Worm (Caenorhabditis elegans) whole organism, late embryonic: ENCODE data around the gene K08E4.2.

ENCODE experiments used
- ama-1 ChIP-seq: fragments of 150-350 bp; optimal IDR thresholded peaks from 2 replicates; lab custom pipeline; 2014
- dmd-4 ChIP-seq: sonication (generic microtip); optimal IDR thresholded peaks from 2 replicates; lab custom pipeline; 2016; ENCODE audit warnings: borderline replicate concordance, missing genetic modification characterization, missing compliant biosample characterization
- dve-1 ChIP-seq: sonication (generic microtip); optimal IDR thresholded peaks from 2 replicates; lab custom pipeline; 2017; ENCODE audit warnings: antibody characterized with exemption, mild to moderate bottlenecking, missing genetic modification characterization, missing compliant biosample characterization
- nhr-11 ChIP-seq: fragments of 150-350 bp; optimal IDR thresholded peaks from 2 replicates; lab custom pipeline; 2014; ENCODE audit warnings: missing biosample characterization, missing genetic modification characterization
- pqm-1 ChIP-seq: sonication (generic microtip); optimal IDR thresholded peaks from 2 replicates; lab custom pipeline; 2016; ENCODE audit warnings: missing genetic modification characterization, missing compliant biosample characterization
- unc-86 ChIP-seq: sonication (generic microtip); optimal IDR thresholded peaks from 2 replicates; lab custom pipeline; 2016; ENCODE audit warnings: missing genetic modification characterization, missing compliant biosample characterization

DNA sequence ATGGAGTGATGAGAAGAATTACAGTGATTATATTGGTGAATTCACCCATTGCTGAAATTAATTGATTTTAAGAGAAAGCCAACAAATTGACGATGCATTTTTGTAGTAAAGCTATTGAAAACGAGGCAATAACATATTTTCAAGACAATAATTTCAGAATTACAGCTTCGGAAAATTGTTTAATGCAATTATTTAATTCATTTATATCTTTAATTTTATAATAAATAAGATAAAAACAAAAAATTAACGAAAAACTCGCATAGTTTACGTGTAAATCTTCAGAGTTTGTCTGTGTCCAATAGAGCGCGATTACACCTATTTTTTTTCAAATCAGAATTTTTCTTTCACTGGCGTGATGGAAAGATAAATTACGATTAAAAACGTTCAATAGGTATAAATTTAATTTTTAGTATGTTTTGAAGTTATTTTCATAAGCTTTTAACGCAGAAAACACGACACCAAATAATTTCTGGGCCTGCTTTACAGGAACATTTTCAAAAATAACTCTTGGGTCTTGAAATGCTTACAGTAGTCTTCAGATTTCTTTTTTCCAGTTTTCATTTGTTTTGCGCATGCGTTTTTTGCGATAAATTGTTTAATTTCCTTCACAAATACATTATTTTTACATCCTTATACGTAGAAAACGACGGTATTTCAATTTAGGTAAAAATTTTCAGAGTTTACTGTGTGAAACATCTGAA lies 21.8 kb upstream of the K08E4.2 start, which contains the start of gene tmed-1:
- TF ChIP-seq ama-1, result no peak
- no peak for TF ChIP-seq dmd-4
- TF ChIP-seq unc-86 (tag; lab: Kevin White, UChicago), result no peak
- TF ChIP-seq pqm-1 (tag; lab: Kevin White, UChicago), result no peak
- no peak for TF ChIP-seq nhr-11 (tag; lab: Kevin White, UChicago)
- TF ChIP-seq dve-1 (tag; lab: Kevin White, UChicago), result no peak
